Worm (Caenorhabditis elegans) whole organism, L3 larva: Measurements from ENCODE around the gene rpt-1.
"Not testable (repeated sequence)": the region's sequence is repeated elsewhere in the genome, so short reads cannot be mapped to it uniquely, and the experiment has no call there.

ENCODE experiments used
- R02D3.7 ChIP-seq: fragments of 150-350 bp; optimal IDR thresholded peaks from 2 replicates; lab custom pipeline; 2014; ENCODE audit warnings: missing biosample characterization, missing genetic modification characterization
- aly-2 ChIP-seq: fragments of 150-350 bp; optimal IDR thresholded peaks from 2 replicates; lab custom pipeline; 2014; ENCODE audit warnings: missing biosample characterization, missing genetic modification characterization
- ceh-16 ChIP-seq: sonication (generic microtip); optimal IDR thresholded peaks from 2 replicates; lab custom pipeline; 2017; ENCODE audit warnings: missing biosample characterization, missing genetic modification characterization
- ceh-28 ChIP-seq: fragments of 150-350 bp; optimal IDR thresholded peaks from 2 replicates; lab custom pipeline; 2014; ENCODE audit warnings: missing biosample characterization, missing genetic modification reagents, missing genetic modification characterization
- ceh-82 ChIP-seq: fragments of 150-350 bp; optimal IDR thresholded peaks from 2 replicates; lab custom pipeline; 2014; ENCODE audit warnings: missing biosample characterization, missing genetic modification characterization
- ceh-9 ChIP-seq: sonication (generic microtip); optimal IDR thresholded peaks from 2 replicates; lab custom pipeline; 2018; ENCODE audit warnings: missing biosample characterization, missing genetic modification characterization
- egl-27 ChIP-seq: sonication (generic microtip); optimal IDR thresholded peaks from 4 replicates; lab custom pipeline; 2017; ENCODE audit warnings: missing biosample characterization, missing genetic modification reagents, missing genetic modification characterization
- egl-5 ChIP-seq: fragments of 150-350 bp; optimal IDR thresholded peaks from 2 replicates; lab custom pipeline; 2017; ENCODE audit warnings: missing biosample characterization, missing genetic modification reagents, missing genetic modification characterization, inconsistent platforms
- elt-2 ChIP-seq: sonication (generic microtip); optimal IDR thresholded peaks from 2 replicates; lab custom pipeline; 2016; ENCODE audit warnings: missing genetic modification reagents, mild to moderate bottlenecking, missing genetic modification characterization, missing compliant biosample characterization
- eor-1 ChIP-seq, 2 experiments: fragments of 150-350 bp; optimal IDR thresholded peaks; 2 replicates each; lab custom pipeline; 2014 to 2018; ENCODE audit warnings: missing biosample characterization in 2 of 2, missing genetic modification characterization in 2 of 2
- fkh-10 ChIP-seq: sonication (generic microtip); optimal IDR thresholded peaks from 2 replicates; lab custom pipeline; 2017; ENCODE audit warnings: missing biosample characterization, missing genetic modification reagents, missing genetic modification characterization
- fkh-2 ChIP-seq: fragments of 150-350 bp; optimal IDR thresholded peaks from 2 replicates; lab custom pipeline; 2014; ENCODE audit warnings: missing biosample characterization, missing genetic modification reagents, missing genetic modification characterization
- hmg-11 ChIP-seq: sonication (generic microtip); optimal IDR thresholded peaks from 2 replicates; lab custom pipeline; 2016; ENCODE audit warnings: missing genetic modification characterization, missing compliant biosample characterization
- jun-1 ChIP-seq: fragments of 150-350 bp; optimal IDR thresholded peaks from 2 replicates; lab custom pipeline; 2014; ENCODE audit warnings: missing biosample characterization, missing genetic modification reagents, missing genetic modification characterization
- lin-15B ChIP-seq: fragments of 150-350 bp; optimal IDR thresholded peaks from 2 replicates; lab custom pipeline; 2014; ENCODE audit warnings: missing biosample characterization, missing genetic modification characterization
- lin-39 ChIP-seq: fragments of 150-350 bp; optimal IDR thresholded peaks from 2 replicates; lab custom pipeline; 2018; ENCODE audit warnings: missing biosample characterization, missing genetic modification reagents, missing genetic modification characterization
- lsy-12 ChIP-seq: sonication (generic microtip); optimal IDR thresholded peaks from 2 replicates; lab custom pipeline; 2016; ENCODE audit warnings: mild to moderate bottlenecking, missing genetic modification characterization, missing compliant biosample characterization
- mdl-1 ChIP-seq: fragments of 150-350 bp; optimal IDR thresholded peaks from 2 replicates; lab custom pipeline; 2014; ENCODE audit warnings: missing biosample characterization, missing genetic modification characterization
- mml-1 ChIP-seq: fragments of 150-350 bp; sonication (generic microtip); optimal IDR thresholded peaks from 3 replicates; lab custom pipeline; 2014; ENCODE audit warnings: missing biosample characterization, missing genetic modification characterization
- nfya-1 ChIP-seq: sonication (generic microtip); optimal IDR thresholded peaks from 2 replicates; lab custom pipeline; 2017; ENCODE audit warnings: missing genetic modification characterization, mild to moderate bottlenecking, missing compliant biosample characterization, antibody characterized with exemption, moderate library complexity; ENCODE audit not compliant: insufficient read depth
- nhr-11 ChIP-seq: fragments of 150-350 bp; optimal IDR thresholded peaks from 2 replicates; lab custom pipeline; 2014; ENCODE audit warnings: missing biosample characterization, missing genetic modification characterization
- nhr-12 ChIP-seq: fragments of 150-350 bp; optimal IDR thresholded peaks from 2 replicates; lab custom pipeline; 2014; ENCODE audit warnings: missing biosample characterization, missing genetic modification characterization
- nhr-23 ChIP-seq: fragments of 150-350 bp; optimal IDR thresholded peaks from 2 replicates; lab custom pipeline; 2014; ENCODE audit warnings: missing biosample characterization, missing genetic modification reagents, missing genetic modification characterization
- nhr-237 ChIP-seq: fragments of 150-350 bp; optimal IDR thresholded peaks from 2 replicates; lab custom pipeline; 2014; ENCODE audit warnings: missing biosample characterization, missing genetic modification characterization
- nhr-25 ChIP-seq: sonication (generic microtip); optimal IDR thresholded peaks from 2 replicates; lab custom pipeline; 2017; ENCODE audit warnings: missing biosample characterization, missing genetic modification characterization
- nhr-28 ChIP-seq: fragments of 150-350 bp; optimal IDR thresholded peaks from 2 replicates; lab custom pipeline; 2014; ENCODE audit warnings: missing biosample characterization, missing genetic modification characterization
- nhr-43 ChIP-seq: sonication (generic microtip); optimal IDR thresholded peaks from 2 replicates; lab custom pipeline; 2016; ENCODE audit warnings: mild to moderate bottlenecking, missing genetic modification characterization, missing compliant biosample characterization; ENCODE audit not compliant: poor library complexity, severe bottlenecking
- nhr-76 ChIP-seq: fragments of 150-350 bp; sonication (generic microtip); optimal IDR thresholded peaks from 5 replicates; lab custom pipeline; 2014; ENCODE audit warnings: missing biosample characterization, missing genetic modification characterization
- nhr-77 ChIP-seq: fragments of 150-350 bp; optimal IDR thresholded peaks from 2 replicates; lab custom pipeline; 2014; ENCODE audit warnings: missing biosample characterization, missing genetic modification characterization
- pha-4 ChIP-seq: fragments of 150-350 bp; optimal IDR thresholded peaks from 2 replicates; lab custom pipeline; 2014; ENCODE audit warnings: missing biosample characterization, missing genetic modification reagents, missing genetic modification characterization
- pqm-1 ChIP-seq: fragments of 150-350 bp; optimal IDR thresholded peaks from 2 replicates; lab custom pipeline; 2017; ENCODE audit warnings: missing biosample characterization, missing genetic modification characterization, inconsistent platforms
- sea-2 ChIP-seq: fragments of 150-350 bp; sonication (generic microtip); optimal IDR thresholded peaks from 4 replicates; lab custom pipeline; 2014; ENCODE audit warnings: missing biosample characterization, missing genetic modification reagents, missing genetic modification characterization
- skn-1 ChIP-seq: fragments of 150-350 bp; optimal IDR thresholded peaks from 2 replicates; lab custom pipeline; 2014; ENCODE audit warnings: missing biosample characterization, missing genetic modification characterization
- snpc-4 ChIP-seq: fragments of 150-350 bp; optimal IDR thresholded peaks from 2 replicates; lab custom pipeline; 2014; ENCODE audit warnings: missing biosample characterization, missing genetic modification characterization
- unc-39 ChIP-seq: sonication (generic microtip); optimal IDR thresholded peaks from 4 replicates; lab custom pipeline; 2017; ENCODE audit warnings: missing biosample characterization, missing genetic modification characterization
- zag-1 ChIP-seq: fragments of 150-350 bp; optimal IDR thresholded peaks from 2 replicates; lab custom pipeline; 2014; ENCODE audit warnings: missing biosample characterization, missing genetic modification characterization
- ztf-4 ChIP-seq: fragments of 150-350 bp; optimal IDR thresholded peaks from 2 replicates; lab custom pipeline; 2014; ENCODE audit warnings: missing biosample characterization, missing genetic modification characterization

The rpt-1 gene

DNA sequence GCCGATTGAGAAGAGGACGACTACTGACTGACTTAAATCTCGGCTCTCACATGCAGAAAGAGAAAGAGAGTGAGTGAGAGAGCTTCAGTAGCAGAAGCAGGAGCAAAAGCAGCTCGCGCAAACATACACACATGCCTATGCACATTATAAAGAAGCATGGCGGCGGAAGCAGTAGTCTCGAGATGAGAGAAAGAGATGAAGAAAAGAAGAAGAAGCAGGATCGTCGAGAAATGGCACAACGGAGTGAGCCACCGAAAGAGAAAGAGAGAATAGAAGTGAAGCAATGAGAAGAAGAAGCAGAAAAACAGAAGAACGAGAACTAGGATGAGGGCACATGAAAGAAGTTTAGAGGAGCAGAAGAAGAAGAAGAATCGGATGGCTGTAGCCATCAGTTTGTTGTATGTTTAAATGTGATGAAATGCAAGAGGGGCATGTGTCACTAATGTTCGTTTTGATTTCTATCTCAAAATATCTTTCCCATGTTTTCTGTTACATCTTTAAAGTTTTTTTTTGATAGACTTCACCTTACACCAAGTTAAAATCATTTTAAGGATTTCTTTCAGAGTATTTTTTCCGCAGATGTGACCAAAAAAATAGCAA, 44.8 kb upstream of the rpt-1 start:
- TF ChIP-seq hmg-11 (tag; lab: Kevin White, UChicago) (peak; percentile 21), fkh-10 (peak; percentile 84), ceh-16 (tag; lab: Kevin White, UChicago) (no peak), nfya-1 (tag; lab: Kevin White, UChicago) (peak; percentile 75), unc-39 (tag; lab: Kevin White, UChicago) (no peak), nhr-23 (tag; lab: Kevin White, UChicago) (no peak), jun-1 (no peak), snpc-4 (tag; lab: Kevin White, UChicago) (peak; percentile 24), pqm-1 (tag; lab: Kevin White, UChicago) (no peak), skn-1 (no peak), egl-27 (no peak), lin-15B (tag; lab: Kevin White, UChicago) (peak; percentile 8), ceh-9 (tag; lab: Kevin White, UChicago) (no peak), ceh-82 (tag; lab: Kevin White, UChicago) (no peak), lin-39 (peak; percentile 74), nhr-25 (no peak), nhr-12 (no peak), ztf-4 (tag; lab: Kevin White, UChicago) (no peak)

DNA sequence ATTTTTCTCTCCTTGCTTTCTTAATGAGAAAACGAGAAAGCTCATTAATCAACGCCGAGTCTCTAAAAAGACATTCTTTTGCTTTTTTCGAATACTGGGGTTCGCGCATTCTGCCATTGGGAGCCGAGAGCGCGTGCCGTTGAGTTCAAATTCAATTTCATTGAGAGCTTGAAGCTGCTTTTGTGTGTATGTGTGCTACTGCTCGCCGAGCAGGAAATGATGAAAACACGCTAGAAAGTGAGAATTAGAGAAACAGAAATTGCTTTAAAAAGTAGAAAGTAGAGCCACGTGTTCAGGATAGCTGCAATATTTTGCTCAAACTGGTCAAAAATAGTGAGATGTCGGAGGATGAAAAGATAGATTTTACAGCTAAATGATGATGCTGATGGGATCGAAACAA, 43.5 kb upstream of the rpt-1 start:
- peak; percentile 36 for TF ChIP-seq egl-5
- peak; percentile 45 for TF ChIP-seq nfya-1 (tag; lab: Kevin White, UChicago)
- TF ChIP-seq nhr-43, result no peak
- peak; percentile 97 for TF ChIP-seq fkh-10

DNA sequence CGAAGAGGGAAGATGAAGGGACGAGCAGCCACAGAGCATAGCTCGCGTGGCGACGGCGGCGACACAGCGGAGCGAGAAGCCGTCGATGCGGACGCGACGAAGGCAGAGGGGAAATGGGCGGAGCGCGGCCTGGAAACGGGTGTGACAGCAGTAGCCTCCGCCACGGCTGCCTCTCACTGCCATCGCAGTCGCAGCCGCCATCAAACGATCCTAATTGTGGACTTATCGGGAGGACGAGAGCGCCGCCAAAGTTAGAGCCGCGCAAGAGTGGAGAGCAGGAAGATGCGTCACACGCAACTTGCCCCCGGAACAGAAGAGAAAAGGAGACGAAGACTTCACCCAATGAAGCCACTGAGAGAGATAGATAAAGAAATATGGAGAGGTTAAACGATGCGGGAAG, 42.1 kb upstream of the rpt-1 start:
- peak; percentile 76 for TF ChIP-seq lin-39
- no peak for TF ChIP-seq mml-1 (tag; lab: Kevin White, UChicago)
- no peak for TF ChIP-seq zag-1 (tag; lab: Kevin White, UChicago)
- TF ChIP-seq unc-39 (tag; lab: Kevin White, UChicago), result no peak
- no peak for TF ChIP-seq nhr-28
- TF ChIP-seq nhr-25, result no peak
- TF ChIP-seq nfya-1 (tag; lab: Kevin White, UChicago), result peak; percentile 51
- TF ChIP-seq snpc-4 (tag; lab: Kevin White, UChicago), result peak; percentile 12
- peak; percentile 17 for TF ChIP-seq egl-5
- TF ChIP-seq ceh-9 (tag; lab: Kevin White, UChicago), result no peak
- peak; percentile 39 for TF ChIP-seq fkh-10
- TF ChIP-seq pqm-1 (tag; lab: Kevin White, UChicago), result no peak
- no peak for TF ChIP-seq elt-2 (tag; lab: Kevin White, UChicago)
- TF ChIP-seq ceh-16 (tag; lab: Kevin White, UChicago), result no peak
- TF ChIP-seq hmg-11 (tag; lab: Kevin White, UChicago), result peak; percentile 63
- TF ChIP-seq mdl-1 (tag; lab: Kevin White, UChicago), result no peak
- TF ChIP-seq jun-1, result no peak

DNA sequence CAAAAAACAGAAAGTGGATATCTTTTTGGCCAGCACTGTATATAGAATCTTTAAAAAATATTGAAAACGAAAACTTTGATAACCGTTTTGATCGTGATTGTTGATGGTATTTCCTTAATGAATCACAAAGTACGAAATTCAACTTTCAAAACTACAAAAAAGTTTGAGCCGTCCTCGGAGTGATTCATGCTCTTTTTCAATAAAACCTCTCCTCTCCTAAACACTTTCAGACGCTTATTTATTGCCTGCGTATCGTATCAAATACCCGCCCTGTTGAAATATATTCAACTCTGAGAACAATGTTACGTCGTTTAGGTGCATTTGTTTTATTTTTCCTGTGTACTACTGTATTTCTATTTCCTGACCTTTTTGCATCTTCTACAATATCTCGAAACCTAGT, 38.7 kb upstream of the rpt-1 start:
- TF ChIP-seq elt-2 (tag; lab: Kevin White, UChicago) (peak; percentile 39), eor-1 (tag; optimal IDR thresholded peaks at IDR 0.05; lab: Kevin White, UChicago) (no peak), pqm-1 (tag; lab: Kevin White, UChicago) (peak; percentile 70)

DNA sequence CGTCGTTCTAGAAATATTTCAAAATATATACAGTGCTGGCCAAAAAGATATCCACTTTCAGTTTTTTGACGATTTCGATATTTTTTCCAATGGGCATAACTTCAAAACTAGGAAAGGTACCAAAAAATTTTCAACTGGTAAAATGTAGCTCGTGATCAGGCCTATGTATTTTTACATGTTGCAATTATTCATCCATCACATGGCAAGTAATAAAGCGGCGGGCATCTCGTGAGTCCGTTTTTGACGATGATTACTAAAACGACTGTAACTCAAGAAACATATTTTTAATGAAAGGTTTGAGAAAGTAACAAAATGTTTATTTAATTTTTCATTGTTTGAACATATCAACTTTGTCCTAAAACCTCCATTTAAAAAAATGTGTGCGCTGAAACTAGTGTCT, 37.8 kb upstream of the rpt-1 start, which contains the start of gene F10C2.3:
Gene F10C2.3 (plus strand): TSS at position 301 of the 400 bp plus-strand sequence.
- TF ChIP-seq nhr-77 (tag; lab: Kevin White, UChicago); nhr-76 (tag; lab: Kevin White, UChicago); nhr-237: not testable (repeated sequence)
- TF ChIP-seq, all 47 proteins: peak for 0; not testable (repeated sequence) for 47

DNA sequence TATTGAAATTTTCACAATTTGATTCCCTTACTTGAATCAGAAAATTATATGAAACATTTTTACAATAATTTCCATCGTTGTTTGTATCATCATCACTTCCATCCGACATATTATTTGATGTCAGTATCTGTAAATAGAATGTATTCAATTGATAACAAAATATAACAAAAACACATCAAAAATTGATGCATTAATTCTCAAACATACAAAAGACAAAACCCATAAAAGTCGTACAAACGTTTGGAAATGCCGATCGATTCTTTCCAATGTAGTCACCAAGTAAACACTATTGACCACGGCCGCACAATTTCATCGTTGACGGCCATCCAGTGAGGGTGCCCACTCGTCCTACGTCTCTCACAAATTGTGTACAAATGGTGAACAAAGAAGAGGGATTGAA, 31.1 kb upstream of the rpt-1 start, which contains the start of gene add-2:
Gene add-2 (minus strand): TSS at position 109 of the 400 bp plus-strand sequence.
- no peak for TF ChIP-seq nhr-76 (tag; lab: Kevin White, UChicago)
- TF ChIP-seq R02D3.7, result no peak
- peak; percentile 65 for TF ChIP-seq pha-4 (tag; lab: Kevin White, UChicago)
- TF ChIP-seq aly-2 (tag; lab: Kevin White, UChicago), result no peak
- TF ChIP-seq fkh-2 (tag; lab: Kevin White, UChicago), result no peak
- TF ChIP-seq jun-1, result no peak
- no peak for TF ChIP-seq lsy-12 (tag; lab: Kevin White, UChicago)
- TF ChIP-seq fkh-10, result no peak
- no peak for TF ChIP-seq ceh-28 (tag; lab: Kevin White, UChicago)
- no peak for TF ChIP-seq mdl-1 (tag; lab: Kevin White, UChicago)
- no peak for TF ChIP-seq nhr-28
- no peak for TF ChIP-seq eor-1 (tag; optimal IDR thresholded peaks at IDR 0.05; lab: Kevin White, UChicago)
- TF ChIP-seq lin-39, result no peak
- TF ChIP-seq ztf-4 (tag; lab: Kevin White, UChicago), result no peak
- TF ChIP-seq egl-27, result no peak
- TF ChIP-seq sea-2, result no peak
- TF ChIP-seq elt-2 (tag; lab: Kevin White, UChicago), result peak; percentile 52
- TF ChIP-seq nhr-11 (tag; lab: Kevin White, UChicago), result no peak
- TF ChIP-seq pqm-1 (tag; lab: Kevin White, UChicago), result peak; percentile 50
- TF ChIP-seq unc-39 (tag; lab: Kevin White, UChicago), result no peak
